Worm (Caenorhabditis elegans): ENCODE results near the gene F29G9.1.

The F29G9.1 gene

DNA sequence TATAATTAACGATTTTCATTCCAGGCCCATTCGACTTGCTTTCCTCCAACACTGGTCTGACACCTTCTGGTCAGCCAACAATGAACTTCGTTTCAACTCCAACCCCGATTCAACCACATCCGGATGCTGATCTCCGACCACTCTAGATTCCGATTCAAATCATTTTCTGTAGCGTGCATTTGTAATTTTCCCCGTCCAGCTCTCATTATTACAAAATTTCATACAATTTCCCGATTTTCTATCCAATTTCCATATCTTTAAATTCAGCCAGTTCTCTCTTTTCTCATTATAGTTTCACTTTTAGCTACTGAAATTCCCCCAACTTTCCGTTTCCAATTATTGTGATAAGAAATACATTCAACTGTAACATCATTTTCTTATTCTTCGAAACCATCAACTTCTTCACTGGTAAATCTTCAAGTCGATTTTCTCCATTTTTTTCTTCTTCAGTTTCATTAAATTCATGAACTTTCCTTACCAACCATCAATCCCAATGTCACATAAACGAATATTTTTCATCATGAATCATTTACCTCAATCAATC lies 23.3 kb upstream of the F29G9.1 start:
- TF ChIP-seq ref-1 (GFP tag; conservative IDR thresholded peaks at IDR 0.05): no peak
- TF ChIP-seq klf-2 (GFP tag; conservative IDR thresholded peaks at IDR 0.05): no peak
- no peak for TF ChIP-seq flt-1 (GFP tag; IDR thresholded peaks at IDR 0.05)
- no peak for TF ChIP-seq T22C8.4 (GFP tag; IDR thresholded peaks at IDR 0.05)
- no peak for TF ChIP-seq cog-1 (tag; optimal IDR thresholded peaks at IDR 0.05)
- no peak for TF ChIP-seq ztf-23 (GFP tag; IDR thresholded peaks at IDR 0.05)
- no peak for TF ChIP-seq tab-1 (GFP tag; IDR thresholded peaks at IDR 0.05)
- no peak for TF ChIP-seq ztf-29 (GFP tag; IDR thresholded peaks at IDR 0.05)

DNA sequence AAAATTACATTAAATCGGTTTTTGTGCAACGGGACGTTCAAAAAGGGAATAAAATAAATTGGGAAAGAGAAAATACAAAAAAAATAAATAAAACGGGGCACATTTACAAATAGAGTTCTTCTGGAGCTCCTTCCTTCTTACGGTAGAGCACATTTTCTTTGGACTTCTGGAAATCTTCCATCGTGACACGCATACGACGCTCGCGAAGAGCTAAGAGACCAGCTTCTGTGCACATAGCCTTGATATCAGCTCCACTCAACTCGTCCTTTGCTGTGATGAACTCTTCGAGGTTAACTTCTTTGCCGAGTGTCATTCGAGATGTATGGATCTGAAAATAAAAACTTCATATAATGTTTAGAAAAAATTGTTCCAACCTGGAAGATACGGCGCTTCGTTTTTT lies 22.8 kb upstream of the F29G9.1 start:
- no peak for TF ChIP-seq klf-2 (GFP tag; conservative IDR thresholded peaks at IDR 0.05)
- TF ChIP-seq T22C8.4 (GFP tag; IDR thresholded peaks at IDR 0.05): no peak
- TF ChIP-seq ztf-23 (GFP tag; IDR thresholded peaks at IDR 0.05): no peak
- TF ChIP-seq flt-1 (GFP tag; IDR thresholded peaks at IDR 0.05): no peak
- no peak for TF ChIP-seq ref-1 (GFP tag; conservative IDR thresholded peaks at IDR 0.05)
- TF ChIP-seq cog-1 (tag; optimal IDR thresholded peaks at IDR 0.05): no peak
- no peak for TF ChIP-seq med-1 (GFP tag; optimal IDR thresholded peaks at IDR 0.05; ENCODE audit: insufficient read depth)
- no peak for TF ChIP-seq tab-1 (GFP tag; IDR thresholded peaks at IDR 0.05)
- no peak for TF ChIP-seq ztf-29 (GFP tag; IDR thresholded peaks at IDR 0.05)

DNA sequence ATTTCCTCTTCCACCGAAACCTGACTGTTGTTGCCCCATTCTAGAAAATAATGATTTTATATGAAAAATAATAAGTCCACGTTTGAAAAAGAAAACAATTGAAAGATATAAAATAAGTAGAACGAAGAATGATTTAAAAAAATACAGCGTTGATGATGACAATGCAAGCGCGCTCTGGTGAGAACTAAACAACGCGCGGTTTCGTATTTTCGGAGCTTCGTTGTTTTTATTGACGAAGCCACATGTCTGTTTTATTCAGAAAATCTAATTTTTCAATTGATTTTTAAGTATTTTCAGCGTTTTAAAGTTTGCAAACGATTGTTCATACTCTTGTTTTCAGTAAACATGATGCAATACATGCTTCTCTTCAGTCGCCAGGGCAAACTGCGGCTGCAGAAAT lies 21.3 kb upstream of the F29G9.1 start, which contains the start of the genes rpt-2 and aps-1:
Gene rpt-2 (minus strand): TSS at position 40 of the 400 bp plus-strand sequence.
Gene aps-1 (plus strand): TSS at position 341 of the 400 bp plus-strand sequence.
- no peak for TF ChIP-seq med-1 (GFP tag; optimal IDR thresholded peaks at IDR 0.05; ENCODE audit: insufficient read depth)
- no peak for TF ChIP-seq flt-1 (GFP tag; IDR thresholded peaks at IDR 0.05)
- TF ChIP-seq cog-1 (tag; optimal IDR thresholded peaks at IDR 0.05): peak; percentile 61

DNA sequence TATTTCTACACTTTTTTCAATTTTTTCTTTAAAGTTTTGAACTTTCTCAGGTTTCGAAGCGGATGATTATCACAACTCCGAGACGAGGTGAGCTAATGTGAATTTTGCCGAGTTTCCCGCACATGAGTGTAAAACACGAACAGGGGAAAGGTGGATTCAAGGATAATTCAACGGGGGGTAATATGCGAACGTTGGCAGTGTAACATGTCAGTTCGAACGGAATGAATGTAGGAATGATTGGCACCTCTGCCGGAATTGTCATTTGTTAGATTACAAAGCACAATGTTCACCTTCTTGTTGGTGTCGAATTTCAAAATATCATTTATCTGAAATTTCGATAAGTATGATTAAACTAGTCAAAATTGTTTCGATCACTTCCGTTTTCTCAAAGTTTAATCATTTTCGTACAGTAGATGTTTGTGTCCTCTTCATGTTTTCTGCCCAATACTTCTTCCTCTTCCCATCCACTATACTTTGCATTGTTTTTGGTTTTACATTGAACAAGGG lies 19.9 kb upstream of the F29G9.1 start, which contains the start of gene picc-1:
Gene picc-1 (plus strand): TSS at position 51 of the 507 bp plus-strand sequence.
- TF ChIP-seq ref-1 (GFP tag; conservative IDR thresholded peaks at IDR 0.05): no peak
- TF ChIP-seq tab-1 (GFP tag; IDR thresholded peaks at IDR 0.05): no peak
- TF ChIP-seq med-1 (GFP tag; optimal IDR thresholded peaks at IDR 0.05; ENCODE audit: insufficient read depth): no peak
- no peak for TF ChIP-seq ztf-23 (GFP tag; IDR thresholded peaks at IDR 0.05)
- TF ChIP-seq T22C8.4 (GFP tag; IDR thresholded peaks at IDR 0.05): no peak
- TF ChIP-seq cog-1 (tag; optimal IDR thresholded peaks at IDR 0.05): no peak
- TF ChIP-seq flt-1 (GFP tag; IDR thresholded peaks at IDR 0.05): no peak

DNA sequence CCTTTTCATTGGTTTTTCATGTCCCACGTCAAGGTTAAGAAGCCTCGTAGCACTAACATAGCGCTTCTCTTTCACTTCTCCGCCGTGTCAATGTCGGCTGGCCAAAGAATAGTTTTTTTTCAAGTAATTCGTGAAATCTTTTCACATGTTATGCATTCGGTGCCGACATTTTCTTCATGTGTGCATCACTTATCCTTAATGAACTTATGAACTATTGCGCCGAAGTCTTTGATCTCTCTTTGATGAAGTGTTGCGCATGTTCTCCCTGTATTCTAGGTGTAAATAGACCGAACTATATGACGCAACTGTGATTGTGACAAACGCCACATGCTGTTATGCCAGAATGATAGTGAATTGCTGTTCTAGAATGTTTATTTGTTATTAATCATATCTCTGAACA lies 16.8 kb upstream of the F29G9.1 start:
- TF ChIP-seq med-1 (GFP tag; optimal IDR thresholded peaks at IDR 0.05; ENCODE audit: insufficient read depth) (no peak), ztf-29 (GFP tag; IDR thresholded peaks at IDR 0.05) (no peak), tab-1 (GFP tag; IDR thresholded peaks at IDR 0.05) (no peak), flt-1 (GFP tag; IDR thresholded peaks at IDR 0.05) (no peak), klf-2 (GFP tag; conservative IDR thresholded peaks at IDR 0.05) (no peak), cog-1 (tag; optimal IDR thresholded peaks at IDR 0.05) (no peak), ref-1 (GFP tag; conservative IDR thresholded peaks at IDR 0.05) (no peak), ztf-23 (GFP tag; IDR thresholded peaks at IDR 0.05) (no peak), T22C8.4 (GFP tag; IDR thresholded peaks at IDR 0.05) (no peak)

DNA sequence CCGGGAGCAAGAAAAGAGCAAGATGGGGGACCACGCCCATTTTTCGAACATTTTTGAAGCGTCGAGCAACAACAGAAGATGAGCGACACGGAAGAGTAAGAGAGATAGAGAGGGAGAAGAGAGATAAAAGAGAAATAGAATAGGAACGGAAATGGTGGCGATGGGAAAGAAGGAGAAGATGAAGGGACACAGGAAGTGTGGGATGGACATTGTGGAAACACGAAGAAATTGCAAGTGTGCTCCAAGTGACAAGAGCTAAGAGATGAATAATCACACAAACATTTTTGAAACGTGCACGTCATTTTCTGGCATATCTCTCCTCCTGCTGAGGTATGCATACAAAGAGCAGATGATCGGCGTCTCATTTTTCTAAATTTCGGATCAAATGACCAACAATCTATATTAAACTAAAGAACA lies 8.3 kb upstream of the F29G9.1 start:
- TF ChIP-seq tab-1 (GFP tag; IDR thresholded peaks at IDR 0.05): no peak
- peak; percentile 31 for TF ChIP-seq cog-1 (tag; optimal IDR thresholded peaks at IDR 0.05)
- TF ChIP-seq T22C8.4 (GFP tag; IDR thresholded peaks at IDR 0.05): no peak
- 0 out of 2 replicates have a peak, but pooled peaks have one; percentile 29 for TF ChIP-seq flt-1 (GFP tag; IDR thresholded peaks at IDR 0.05)

DNA sequence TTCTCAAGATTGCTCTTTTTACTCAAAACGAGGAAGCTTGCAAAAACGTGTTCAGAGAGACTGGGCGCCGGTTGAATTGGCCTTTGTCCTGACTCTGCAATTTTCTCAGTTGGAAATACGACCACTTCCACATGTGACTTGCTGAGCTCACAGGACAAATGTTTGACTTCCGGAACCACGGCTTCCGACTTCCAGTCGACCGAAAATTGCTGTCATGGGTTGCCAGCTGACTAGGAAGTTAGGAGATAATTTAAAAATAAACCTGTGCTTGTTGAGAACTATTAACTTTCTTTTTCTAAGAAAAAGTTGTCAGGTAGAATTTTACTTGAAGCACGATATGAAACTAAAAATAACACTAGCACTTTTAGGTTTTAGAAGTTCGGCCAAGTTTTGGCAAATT lies 7.3 kb upstream of the F29G9.1 start:
- TF ChIP-seq tab-1 (GFP tag; IDR thresholded peaks at IDR 0.05) (no peak), klf-2 (GFP tag; conservative IDR thresholded peaks at IDR 0.05) (no peak), ref-1 (GFP tag; conservative IDR thresholded peaks at IDR 0.05) (no peak), cog-1 (tag; optimal IDR thresholded peaks at IDR 0.05) (no peak), flt-1 (GFP tag; IDR thresholded peaks at IDR 0.05) (no peak), T22C8.4 (GFP tag; IDR thresholded peaks at IDR 0.05) (no peak), ztf-29 (GFP tag; IDR thresholded peaks at IDR 0.05) (no peak), ztf-23 (GFP tag; IDR thresholded peaks at IDR 0.05) (no peak), med-1 (GFP tag; optimal IDR thresholded peaks at IDR 0.05; ENCODE audit: insufficient read depth) (no peak)

DNA sequence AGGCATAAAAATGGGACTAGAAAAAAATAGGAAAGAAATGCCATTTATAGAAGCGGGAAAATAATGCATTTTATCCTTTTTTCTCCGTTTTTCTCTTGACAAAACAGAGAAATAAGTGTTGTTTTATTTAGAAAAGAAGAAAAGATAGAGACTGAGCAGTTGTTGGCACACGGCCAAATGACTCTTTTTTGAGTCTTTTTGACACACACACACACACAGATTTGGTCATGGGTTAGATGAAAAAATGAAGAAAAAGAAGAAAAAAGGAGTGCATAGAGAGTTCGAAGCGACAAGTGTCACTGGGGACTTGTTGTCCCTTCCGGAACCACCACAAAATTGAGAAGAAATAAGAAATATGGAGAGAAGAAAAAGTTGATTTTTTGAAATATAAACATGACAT lies 5.4 kb upstream of the F29G9.1 start:
- TF ChIP-seq T22C8.4 (GFP tag; IDR thresholded peaks at IDR 0.05) (no peak), tab-1 (GFP tag; IDR thresholded peaks at IDR 0.05) (no peak), klf-2 (GFP tag; conservative IDR thresholded peaks at IDR 0.05) (no peak), ztf-23 (GFP tag; IDR thresholded peaks at IDR 0.05) (no peak), ref-1 (GFP tag; conservative IDR thresholded peaks at IDR 0.05) (no peak), ztf-29 (GFP tag; IDR thresholded peaks at IDR 0.05) (no peak), flt-1 (GFP tag; IDR thresholded peaks at IDR 0.05) (no peak), med-1 (GFP tag; optimal IDR thresholded peaks at IDR 0.05; ENCODE audit: insufficient read depth) (no peak)

DNA sequence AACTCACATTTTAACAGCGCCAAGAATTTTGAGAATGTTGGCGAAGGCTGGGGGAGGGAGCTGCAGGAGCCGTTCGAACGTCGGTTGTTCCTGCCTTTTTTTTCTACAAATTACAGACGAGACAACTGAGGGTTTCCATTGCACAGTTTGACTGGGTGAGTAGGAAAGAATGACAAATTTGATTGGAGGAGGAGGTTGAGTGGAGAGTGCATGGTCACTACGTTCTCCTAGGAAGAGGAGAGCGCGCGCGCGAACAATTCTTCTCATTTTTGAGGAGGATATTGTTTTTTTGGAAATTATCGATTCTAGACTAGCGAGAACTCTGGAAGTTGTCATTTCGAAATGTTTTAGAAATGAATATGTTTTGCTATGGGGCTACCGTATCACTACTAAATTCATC lies 4.2 kb upstream of the F29G9.1 start, which contains the start of gene dhs-17:
Gene dhs-17 (minus strand): TSS at position 101 of the 400 bp plus-strand sequence.
- TF ChIP-seq flt-1 (GFP tag; IDR thresholded peaks at IDR 0.05) (no peak), ztf-23 (GFP tag; IDR thresholded peaks at IDR 0.05) (no peak), ref-1 (GFP tag; conservative IDR thresholded peaks at IDR 0.05) (no peak), med-1 (GFP tag; optimal IDR thresholded peaks at IDR 0.05; ENCODE audit: insufficient read depth) (no peak), ztf-29 (GFP tag; IDR thresholded peaks at IDR 0.05) (no peak), cog-1 (tag; optimal IDR thresholded peaks at IDR 0.05) (no peak), klf-2 (GFP tag; conservative IDR thresholded peaks at IDR 0.05) (no peak)

DNA sequence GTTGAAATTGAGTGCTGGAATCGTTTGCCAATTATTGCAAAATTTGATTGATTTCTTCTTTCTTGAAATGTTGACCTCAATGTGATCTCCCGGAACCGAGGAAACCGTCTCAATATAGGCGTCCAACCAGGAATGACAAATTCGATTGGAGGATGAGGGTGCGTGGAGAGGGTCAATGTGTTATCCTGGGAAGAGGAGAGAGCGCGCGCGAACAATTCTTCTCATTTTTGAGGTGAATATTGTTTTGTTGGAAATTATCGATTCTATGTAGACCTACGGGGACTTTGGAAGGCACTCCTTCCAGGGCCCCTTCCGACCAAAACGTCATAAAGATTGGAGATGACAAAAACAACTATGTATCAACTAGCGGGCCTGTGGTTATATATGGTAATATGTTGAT lies 2.4 kb upstream of the F29G9.1 start:
- TF ChIP-seq flt-1 (GFP tag; IDR thresholded peaks at IDR 0.05) (no peak), ref-1 (GFP tag; conservative IDR thresholded peaks at IDR 0.05) (no peak), cog-1 (tag; optimal IDR thresholded peaks at IDR 0.05) (no peak), ztf-29 (GFP tag; IDR thresholded peaks at IDR 0.05) (no peak), ztf-23 (GFP tag; IDR thresholded peaks at IDR 0.05) (no peak), med-1 (GFP tag; optimal IDR thresholded peaks at IDR 0.05; ENCODE audit: insufficient read depth) (no peak)
